Fruit fly (Drosophila melanogaster): Measurements from ENCODE around the gene Tango14.

Gene Tango14

dm6 chr2L:1169867-1170415 lies 11.5 kb downstream of the Tango14 start, which contains the start of the genes CG31922 and Plap (continued):
- TF ChIP-seq Xbp1 (GFP tag; optimal IDR thresholded peaks at IDR 0.05) (peak; percentile 73), CG3995 (GFP tag; optimal IDR thresholded peaks at IDR 0.05) (peak; percentile 64), CG6813 (GFP tag; optimal IDR thresholded peaks at IDR 0.05) (no peak), fd64A (GFP tag; optimal IDR thresholded peaks at IDR 0.05) (no peak), dpn (GFP tag; optimal IDR thresholded peaks at IDR 0.05) (peak; percentile 71 to 79), yki (optimal IDR thresholded peaks at IDR 0.05) (no peak), CG9437 (GFP tag; optimal IDR thresholded peaks at IDR 0.05) (peak; percentile 55), Ptx1 (GFP tag; IDR thresholded peaks at IDR 0.05) (peak; percentile 61; the same call in 1 of the 2 replicates), CoRest (tag; optimal IDR thresholded peaks at IDR 0.05) (peak; percentile 87), sr (GFP tag; IDR thresholded peaks at IDR 0.05) (no peak), Doc3 (GFP tag; IDR thresholded peaks at IDR 0.05; ENCODE audit: partially characterized antibody) (peak; percentile 94), CG4730 (GFP tag; IDR thresholded peaks at IDR 0.05) (0 out of 2 replicates have a peak, but pooled peaks have one; percentile 25), B-H1 (GFP tag; IDR thresholded peaks at IDR 0.05) (no peak; the same call in 2 of the 3 replicates), pan (optimal IDR thresholded peaks at IDR 0.05) (no peak), pan (GFP tag; optimal IDR thresholded peaks at IDR 0.05 in 1 of 2, IDR thresholded peaks at IDR 0.05 in 1 of 2) (no peak), CG7839 (tag; optimal IDR thresholded peaks at IDR 0.05) (no peak), CG10267 (tag; optimal IDR thresholded peaks at IDR 0.05) (peak; percentile 98), gro (GFP tag; optimal IDR thresholded peaks at IDR 0.05) (peak; percentile 31), knrl (GFP tag; IDR thresholded peaks at IDR 0.05; ENCODE audit: partially characterized antibody) (peak; percentile 95), corto (GFP tag; optimal IDR thresholded peaks at IDR 0.05) (no peak), croc (GFP tag; conservative IDR thresholded peaks at IDR 0.05) (peak; percentile 23; the same call in 1 of the 3 replicates), dm (GFP tag; optimal IDR thresholded peaks at IDR 0.05) (peak; percentile 38), zf30C (GFP tag; optimal IDR thresholded peaks at IDR 0.05) (no peak), gfzf (GFP tag; optimal IDR thresholded peaks at IDR 0.05) (peak; percentile 21), CG3407 (GFP tag; optimal IDR thresholded peaks at IDR 0.05) (no peak), Kr (GFP tag; optimal IDR thresholded peaks at IDR 0.05) (no peak), CG4617 (GFP tag; optimal IDR thresholded peaks at IDR 0.05; ENCODE audit: borderline replicate concordance) (peak; percentile 68), Asciz (GFP tag; optimal IDR thresholded peaks at IDR 0.05) (no peak), Six4 (GFP tag; optimal IDR thresholded peaks at IDR 0.05) (peak; percentile 41), Sry-δ (GFP tag; optimal IDR thresholded peaks at IDR 0.05) (peak; percentile 96), CG2678 (tag; optimal IDR thresholded peaks at IDR 0.05) (no peak)

dm6 chr2L:1172704-1173107 lies 14.2 kb downstream of the Tango14 start, which contains the start of the genes Charon and CG4887:
Gene Charon (minus strand): TSS chr2L:1172805.
Gene CG4887 (plus strand): TSS chr2L:1173009.
- TF ChIP-seq CoRest (tag; optimal IDR thresholded peaks at IDR 0.05), result peak; percentile 92
- no peak for TF ChIP-seq Trl (optimal IDR thresholded peaks at IDR 0.05)
- peak; percentile 86 for TF ChIP-seq Trl (GFP tag; optimal IDR thresholded peaks at IDR 0.05)
- TF ChIP-seq shn (GFP tag; optimal IDR thresholded peaks at IDR 0.05), result peak; percentile 85
- no peak for TF ChIP-seq tna (GFP tag; IDR thresholded peaks at IDR 0.05; ENCODE audit: partially characterized antibody)
- peak in 1 of 2 experiments; percentile 83 for TF ChIP-seq Hr51 (GFP tag; optimal IDR thresholded peaks at IDR 0.05)
- TF ChIP-seq CG13775 (GFP tag; optimal IDR thresholded peaks at IDR 0.05), result peak; percentile 88
- TF ChIP-seq CG3065 (GFP tag; optimal IDR thresholded peaks at IDR 0.05), result no peak
- peak; percentile 70 for TF ChIP-seq kay (GFP tag; optimal IDR thresholded peaks at IDR 0.05)
- peak; percentile 46 for TF ChIP-seq schlank (tag; optimal IDR thresholded peaks at IDR 0.05)
- peak; percentile 89 for TF ChIP-seq CG9817 (tag; optimal IDR thresholded peaks at IDR 0.05)
- TF ChIP-seq wor (GFP tag; IDR thresholded peaks at IDR 0.05), result peak; percentile 57; the same call in 1 of the 2 replicates
- peak; percentile 63 for TF ChIP-seq Bgb (GFP tag; IDR thresholded peaks at IDR 0.05; ENCODE audit: partially characterized antibody)
- TF ChIP-seq CG18262 (tag; optimal IDR thresholded peaks at IDR 0.05), result no peak
- no peak for TF ChIP-seq CG10431 (GFP tag; optimal IDR thresholded peaks at IDR 0.05)
- peak; percentile 65 for TF ChIP-seq fd96Cb (tag; optimal IDR thresholded peaks at IDR 0.05)
- TF ChIP-seq CG17802 (tag; optimal IDR thresholded peaks at IDR 0.05), result peak; percentile 43
- no peak for TF ChIP-seq zen2 (GFP tag; IDR thresholded peaks at IDR 0.05; ENCODE audit: partially characterized antibody)
- 0 out of 2 replicates have a peak, but pooled peaks have one; percentile 35 for TF ChIP-seq dimm (GFP tag; IDR thresholded peaks at IDR 0.05)
- peak; percentile 70 for TF ChIP-seq CG17328 (GFP tag; IDR thresholded peaks at IDR 0.05)
- TF ChIP-seq Hand (GFP tag; optimal IDR thresholded peaks at IDR 0.05), result peak; percentile 37
